Worm (Caenorhabditis elegans): Measurements from ENCODE around the gene cpna-2.

cpna-2 gene

DNA sequence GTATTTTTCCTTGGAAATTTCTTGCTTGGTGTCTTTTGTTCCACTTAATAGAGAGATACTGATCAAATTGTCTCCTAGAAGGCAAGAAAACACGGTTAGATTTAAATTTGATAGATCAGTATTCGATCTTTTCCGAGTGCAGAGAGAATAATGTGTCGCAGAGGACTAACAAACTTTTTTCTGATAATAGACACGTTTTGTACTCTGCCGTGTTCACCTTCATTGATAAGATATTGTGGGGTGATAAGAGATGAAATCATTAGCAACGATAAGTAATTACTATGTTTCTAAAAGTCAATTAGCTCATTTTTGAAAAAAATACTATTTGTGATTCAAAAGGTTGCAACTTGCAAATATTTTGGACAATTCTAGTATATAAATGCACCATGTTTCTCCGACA, 52.0 kb downstream of the cpna-2 start:
- peak in 1 of 2 experiments; percentile 42 for TF ChIP-seq hif-1 (tag; optimal IDR thresholded peaks at IDR 0.05)
- TF ChIP-seq nhr-111 (GFP tag; optimal IDR thresholded peaks at IDR 0.05) = no peak
- TF ChIP-seq nhr-25 (tag; optimal IDR thresholded peaks at IDR 0.05; ENCODE audit: borderline replicate concordance, insufficient read depth) = no peak
- no peak for TF ChIP-seq lin-13 (GFP tag; optimal IDR thresholded peaks at IDR 0.05)
- TF ChIP-seq R02D3.7 (tag; optimal IDR thresholded peaks at IDR 0.05) = no peak
- TF ChIP-seq pha-4 (GFP tag; IDR thresholded peaks at IDR 0.05) = 0 out of 2 replicates have a peak, but pooled peaks have one; percentile 26
- no peak for TF ChIP-seq pha-4 (tag; optimal IDR thresholded peaks at IDR 0.05)
- no peak for TF ChIP-seq lsy-2 (tag; optimal IDR thresholded peaks at IDR 0.05)
- TF ChIP-seq ceh-62 (tag; optimal IDR thresholded peaks at IDR 0.05) = no peak
- no peak for TF ChIP-seq nhr-42 (GFP tag; IDR thresholded peaks at IDR 0.05)
- no peak for TF ChIP-seq Y5F2A.4 (GFP tag; optimal IDR thresholded peaks at IDR 0.05)
- TF ChIP-seq Y105C5A.15 (GFP tag; IDR thresholded peaks at IDR 0.05) = no peak
- TF ChIP-seq ces-1 (GFP tag; optimal IDR thresholded peaks at IDR 0.05) = no peak
- no peak for TF ChIP-seq F44E2.7 (GFP tag; IDR thresholded peaks at IDR 0.05)
- no peak for TF ChIP-seq daf-12 (tag; optimal IDR thresholded peaks at IDR 0.05)
- TF ChIP-seq tag-97 (GFP tag; IDR thresholded peaks at IDR 0.05) = no peak
- TF ChIP-seq fkh-10 (GFP tag; optimal IDR thresholded peaks at IDR 0.05) = no peak
- no peak for TF ChIP-seq dmd-8 (GFP tag; IDR thresholded peaks at IDR 0.05)
- TF ChIP-seq madf-9 (GFP tag; conservative IDR thresholded peaks at IDR 0.05) = no peak
- no peak for TF ChIP-seq lin-39 (tag; optimal IDR thresholded peaks at IDR 0.05)
- no peak for TF ChIP-seq gei-8 (GFP tag; optimal IDR thresholded peaks at IDR 0.05)
- TF ChIP-seq arid-1 (GFP tag; conservative IDR thresholded peaks at IDR 0.05) = no peak
- no peak for TF ChIP-seq unc-39 (tag; optimal IDR thresholded peaks at IDR 0.05)
- TF ChIP-seq Y75B8A.6 (GFP tag; IDR thresholded peaks at IDR 0.05) = no peak
- no peak for TF ChIP-seq daf-16 (GFP tag; optimal IDR thresholded peaks at IDR 0.05)
- TF ChIP-seq daf-16 (tag; optimal IDR thresholded peaks at IDR 0.05) = peak; percentile 56
- no peak for TF ChIP-seq ceh-28 (tag; optimal IDR thresholded peaks at IDR 0.05)
- TF ChIP-seq nhr-28 (tag; optimal IDR thresholded peaks at IDR 0.05) = peak; percentile 68
- TF ChIP-seq ceh-20 (GFP tag; IDR thresholded peaks at IDR 0.05) = no peak
- TF ChIP-seq ztf-7 (tag; optimal IDR thresholded peaks at IDR 0.05) = no peak
- peak; percentile 64 for TF ChIP-seq dmd-6 (GFP tag; IDR thresholded peaks at IDR 0.05)
- TF ChIP-seq mep-1 (tag; optimal IDR thresholded peaks at IDR 0.05) = no peak
- peak in 1 of 2 experiments; percentile 49 for TF ChIP-seq mdl-1 (tag; optimal IDR thresholded peaks at IDR 0.05)
- no peak for TF ChIP-seq F37D6.2 (tag; optimal IDR thresholded peaks at IDR 0.05)
- peak; percentile 74 for TF ChIP-seq mxl-3 (GFP tag; optimal IDR thresholded peaks at IDR 0.05)
- TF ChIP-seq ceh-32 (tag; optimal IDR thresholded peaks at IDR 0.05; ENCODE audit: poor library complexity) = no peak
- TF ChIP-seq saeg-2 (GFP tag; IDR thresholded peaks at IDR 0.05) = no peak
- TF ChIP-seq aha-1 (tag) = peak; percentile 57
- TF ChIP-seq egl-27 (tag; optimal IDR thresholded peaks at IDR 0.05) = no peak
- peak; percentile 38 for TF ChIP-seq dve-1 (tag; optimal IDR thresholded peaks at IDR 0.05; ENCODE audit: insufficient read depth)
- no peak for TF ChIP-seq lin-29 (GFP tag; IDR thresholded peaks at IDR 0.05)
- TF ChIP-seq zip-11 (GFP tag; IDR thresholded peaks at IDR 0.05) = no peak
- no peak for TF ChIP-seq aly-2 (tag; optimal IDR thresholded peaks at IDR 0.05)
- TF ChIP-seq zag-1 (tag; optimal IDR thresholded peaks at IDR 0.05) = no peak
- TF ChIP-seq snpc-1.2 (GFP tag; IDR thresholded peaks at IDR 0.05) = no peak
- no peak for TF ChIP-seq nhr-11 (tag; optimal IDR thresholded peaks at IDR 0.05)
- TF ChIP-seq lin-1 (GFP tag; IDR thresholded peaks at IDR 0.05) = no peak
- no peak for TF ChIP-seq skn-1 (tag; optimal IDR thresholded peaks at IDR 0.05)
- no peak for TF ChIP-seq zfp-3 (GFP tag; conservative IDR thresholded peaks at IDR 0.05)
- TF ChIP-seq daf-8 (GFP tag; IDR thresholded peaks at IDR 0.05) = no peak
- TF ChIP-seq nhr-77 (tag; optimal IDR thresholded peaks at IDR 0.05) = no peak
- no peak for TF ChIP-seq mes-2 (tag; optimal IDR thresholded peaks at IDR 0.05; ENCODE audit: poor library complexity, severe bottlenecking)
- no peak for TF ChIP-seq ztf-11 (tag; optimal IDR thresholded peaks at IDR 0.05)
